Fruit fly (Drosophila melanogaster): ENCODE results near the gene Nha1.

Nha1 gene

DNA sequence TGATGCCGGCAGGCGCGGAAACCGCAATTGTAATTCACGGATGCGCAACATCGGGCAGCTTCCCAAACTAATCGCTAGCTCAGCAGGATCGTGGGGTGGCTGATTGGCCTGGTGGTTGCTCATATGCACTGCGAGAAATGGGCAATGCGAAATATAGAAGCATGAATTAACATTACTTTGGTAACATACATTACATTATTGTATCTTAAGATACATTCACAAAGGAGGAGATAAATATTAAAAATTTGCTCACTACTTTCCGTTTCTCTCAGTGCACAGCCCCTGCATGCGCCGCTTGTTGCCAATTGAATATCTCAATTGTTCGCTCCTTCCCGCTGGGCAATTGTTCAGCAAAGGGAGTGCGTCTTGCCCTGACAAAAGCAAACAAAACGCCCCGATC lies 28.8 kb downstream of the Nha1 start (continued):
- TF ChIP-seq CG4424 (GFP tag; optimal IDR thresholded peaks at IDR 0.05) (peak; percentile 80), Nf-YB (GFP tag; optimal IDR thresholded peaks at IDR 0.05) (peak; percentile 65), gcm2 (GFP tag; optimal IDR thresholded peaks at IDR 0.05) (no peak), slp2 (GFP tag; optimal IDR thresholded peaks at IDR 0.05) (peak; percentile 64), klu (GFP tag; IDR thresholded peaks at IDR 0.05) (peak; percentile 35; the same call in 1 of the 2 replicates), CG13775 (GFP tag; optimal IDR thresholded peaks at IDR 0.05) (peak; percentile 63), CG34376 (GFP tag; optimal IDR thresholded peaks at IDR 0.05) (no peak), CG15696 (tag; optimal IDR thresholded peaks at IDR 0.05) (peak; percentile 90), nom (GFP tag; optimal IDR thresholded peaks at IDR 0.05) (no peak), tap (tag; optimal IDR thresholded peaks at IDR 0.05) (peak; percentile 69), grau (tag; optimal IDR thresholded peaks at IDR 0.05) (peak; percentile 70), ttk (GFP tag; IDR thresholded peaks at IDR 0.05) (peak; percentile 75), BtbVII (GFP tag; optimal IDR thresholded peaks at IDR 0.05) (no peak), otp (GFP tag; IDR thresholded peaks at IDR 0.05) (peak; percentile 85), knrl (GFP tag; IDR thresholded peaks at IDR 0.05; ENCODE audit: partially characterized antibody) (no peak), Hey (tag; optimal IDR thresholded peaks at IDR 0.05) (peak; percentile 81), CG9727 (GFP tag; optimal IDR thresholded peaks at IDR 0.05) (peak; percentile 90), insv (GFP tag; optimal IDR thresholded peaks at IDR 0.05) (no peak), E2f1 (GFP tag; IDR thresholded peaks at IDR 0.05) (peak; percentile 65), CG11696 (GFP tag; IDR thresholded peaks at IDR 0.05) (peak; percentile 52; the same call in 1 of the 2 replicates), CG1832 (GFP tag; optimal IDR thresholded peaks at IDR 0.05) (no peak), CG43689 (GFP tag; IDR thresholded peaks at IDR 0.05) (no peak), CkIIα-i1 (GFP tag; IDR thresholded peaks at IDR 0.05) (no peak), nerfin-1 (tag; optimal IDR thresholded peaks at IDR 0.05) (peak; percentile 81), CG9609 (GFP tag; optimal IDR thresholded peaks at IDR 0.05) (peak; percentile 56), btn (GFP tag; optimal IDR thresholded peaks at IDR 0.05) (peak; percentile 63), Asciz (GFP tag; optimal IDR thresholded peaks at IDR 0.05) (peak; percentile 36), CG11560 (tag; IDR thresholded peaks at IDR 0.05) (0 out of 3 replicates have a peak, but pooled peaks have one; percentile 9), stwl (tag; optimal IDR thresholded peaks at IDR 0.05) (no peak), CG15011 (GFP tag; optimal IDR thresholded peaks at IDR 0.05) (peak; percentile 11), CG8478 (optimal IDR thresholded peaks at IDR 0.05) (no peak), HLH3B (GFP tag; IDR thresholded peaks at IDR 0.05) (peak; percentile 74), Ptx1 (GFP tag; IDR thresholded peaks at IDR 0.05) (peak; percentile 70), CG2120 (GFP tag; optimal IDR thresholded peaks at IDR 0.05) (no peak), CG11398 (GFP tag; optimal IDR thresholded peaks at IDR 0.05) (peak; percentile 62), CG14860 (GFP tag; IDR thresholded peaks at IDR 0.05; ENCODE audit: partially characterized antibody) (no peak), CG4617 (GFP tag; optimal IDR thresholded peaks at IDR 0.05; ENCODE audit: borderline replicate concordance) (peak; percentile 16), Hand (GFP tag; optimal IDR thresholded peaks at IDR 0.05) (no peak), tgo (GFP tag; IDR thresholded peaks at IDR 0.05) (peak; percentile 60; the same call in 2 of the 3 replicates), CG2889 (GFP tag; IDR thresholded peaks at IDR 0.05) (0 out of 3 replicates have a peak, but pooled peaks have one; percentile 10), CG5180 (GFP tag; optimal IDR thresholded peaks at IDR 0.05) (peak; percentile 55), aop (GFP tag; IDR thresholded peaks at IDR 0.05) (no peak), CG9817 (tag; optimal IDR thresholded peaks at IDR 0.05) (peak; percentile 42), dmrt11E (tag; optimal IDR thresholded peaks at IDR 0.05) (peak; percentile 93), tin (GFP tag; optimal IDR thresholded peaks at IDR 0.05) (peak; percentile 73), trem (tag; optimal IDR thresholded peaks at IDR 0.05) (peak; percentile 69), Blimp-1 (GFP tag; optimal IDR thresholded peaks at IDR 0.05) (peak; percentile 78), Bteb2 (GFP tag; optimal IDR thresholded peaks at IDR 0.05) (no peak), MESR4 (GFP tag; optimal IDR thresholded peaks at IDR 0.05) (no peak), D (optimal IDR thresholded peaks at IDR 0.05) (no peak), D (GFP tag; optimal IDR thresholded peaks at IDR 0.05) (peak; percentile 93)
